Fruit fly (Drosophila melanogaster): Measurements from ENCODE around the gene Reph.

The Reph gene

dm6 chr2L:3805274-3806196 lies 2.2 kb downstream of the Reph start (continued):
- TF ChIP-seq CG5245 (GFP tag; optimal IDR thresholded peaks at IDR 0.05) (no peak), CG10267 (tag; optimal IDR thresholded peaks at IDR 0.05) (peak; percentile 27), CG13123 (GFP tag; optimal IDR thresholded peaks at IDR 0.05) (no peak), stwl (tag; optimal IDR thresholded peaks at IDR 0.05) (no peak), CG18011 (GFP tag; optimal IDR thresholded peaks at IDR 0.05) (no peak), CG6854 (GFP tag; optimal IDR thresholded peaks at IDR 0.05) (no peak), gsb-n (tag; optimal IDR thresholded peaks at IDR 0.05) (peak; percentile 46), CG3281 (GFP tag; optimal IDR thresholded peaks at IDR 0.05) (no peak), CG17829 (tag; optimal IDR thresholded peaks at IDR 0.05) (no peak), NK7.1 (GFP tag; optimal IDR thresholded peaks at IDR 0.05) (no peak), MESR4 (GFP tag; optimal IDR thresholded peaks at IDR 0.05) (no peak), Stat92E (GFP tag; optimal IDR thresholded peaks at IDR 0.05) (no peak), tgo (GFP tag; IDR thresholded peaks at IDR 0.05) (no peak), Adf1 (GFP tag; IDR thresholded peaks at IDR 0.05) (peak; percentile 24; the same call in 1 of the 2 replicates), CG4707 (GFP tag; optimal IDR thresholded peaks at IDR 0.05) (no peak), Aef1 (GFP tag; IDR thresholded peaks at IDR 0.05) (no peak; the same call in 2 of the 3 replicates), Blimp-1 (GFP tag; optimal IDR thresholded peaks at IDR 0.05) (peak; percentile 59), CG12071 (GFP tag; optimal IDR thresholded peaks at IDR 0.05) (no peak), Usf (GFP tag; optimal IDR thresholded peaks at IDR 0.05) (no peak), CG13775 (GFP tag; optimal IDR thresholded peaks at IDR 0.05) (peak; percentile 55), CG2875 (GFP tag; optimal IDR thresholded peaks at IDR 0.05) (no peak), BtbVII (GFP tag; optimal IDR thresholded peaks at IDR 0.05) (no peak), CG8765 (GFP tag; IDR thresholded peaks at IDR 0.05) (no peak), gce (GFP tag; IDR thresholded peaks at IDR 0.05) (0 out of 3 replicates have a peak, but pooled peaks have one; percentile 14), CG15601 (tag; optimal IDR thresholded peaks at IDR 0.05) (no peak), pho (GFP tag; optimal IDR thresholded peaks at IDR 0.05) (no peak), Lim3 (GFP tag; IDR thresholded peaks at IDR 0.05) (no peak), CG6272 (GFP tag; IDR thresholded peaks at IDR 0.05) (no peak), CG10147 (GFP tag; optimal IDR thresholded peaks at IDR 0.05) (no peak), CG10209 (GFP tag; optimal IDR thresholded peaks at IDR 0.05) (peak; percentile 18), al (GFP tag; IDR thresholded peaks at IDR 0.05) (no peak), sr (GFP tag; IDR thresholded peaks at IDR 0.05) (peak; percentile 88), CG13624 (GFP tag; optimal IDR thresholded peaks at IDR 0.05) (no peak), ro (GFP tag; IDR thresholded peaks at IDR 0.05) (no peak), dmrt11E (tag; optimal IDR thresholded peaks at IDR 0.05) (peak; percentile 39), repo (GFP tag; optimal IDR thresholded peaks at IDR 0.05) (no peak), CG5953 (GFP tag; IDR thresholded peaks at IDR 0.05) (0 out of 2 replicates have a peak, but pooled peaks have one; percentile 22), CG17912 (GFP tag; optimal IDR thresholded peaks at IDR 0.05) (no peak), CG6254 (GFP tag; optimal IDR thresholded peaks at IDR 0.05) (no peak), CG1602 (GFP tag; optimal IDR thresholded peaks at IDR 0.05) (peak; percentile 37), stc (GFP tag; IDR thresholded peaks at IDR 0.05) (no peak), slou (GFP tag; optimal IDR thresholded peaks at IDR 0.05) (no peak), CG4424 (GFP tag; optimal IDR thresholded peaks at IDR 0.05) (peak; percentile 44), CG5180 (GFP tag; optimal IDR thresholded peaks at IDR 0.05) (peak; percentile 7), ttk (GFP tag; IDR thresholded peaks at IDR 0.05) (no peak; the same call in 1 of the 2 replicates), tio (GFP tag; optimal IDR thresholded peaks at IDR 0.05) (peak; percentile 43), CG14014 (GFP tag; IDR thresholded peaks at IDR 0.05) (peak; percentile 24; the same call in 1 of the 2 replicates), Trl (optimal IDR thresholded peaks at IDR 0.05) (peak in 1 of 2 experiments; percentile 3), Trl (GFP tag; optimal IDR thresholded peaks at IDR 0.05) (no peak)
